Worm (Caenorhabditis elegans) whole organism, L4 larva: ENCODE results near the gene Y49F6A.12.

Source experiments
- aha-1 ChIP-seq: fragments of 150-350 bp; peaks from one replicate; lab custom pipeline; 2014; ENCODE audit warnings: missing biosample characterization, missing genetic modification characterization
- ctbp-1 ChIP-seq: fragments of 200-800 bp; sonication (Bioruptor generic); IDR thresholded peaks from 2 replicates; pipeline ENCODE4 v1.3.6; 2022; ENCODE audit warnings: missing genetic modification reagents, missing genetic modification characterization, missing compliant biosample characterization
- fos-1 ChIP-seq: fragments of 150-350 bp; optimal IDR thresholded peaks from 2 replicates; lab custom pipeline; 2014; ENCODE audit warnings: missing biosample characterization, missing genetic modification characterization
- jun-1 ChIP-seq: fragments of 150-350 bp; optimal IDR thresholded peaks from 2 replicates; lab custom pipeline; 2014; ENCODE audit warnings: missing biosample characterization, missing genetic modification reagents, missing genetic modification characterization
- lin-15B ChIP-seq: fragments of 150-350 bp; sonication (generic microtip); optimal IDR thresholded peaks from 3 replicates; lab custom pipeline; 2014; ENCODE audit warnings: missing biosample characterization, missing genetic modification characterization
- lsy-2 ChIP-seq, 2 experiments: fragments of 150-350 bp in 1 of 2; sonication (generic microtip) in 1 of 2; optimal IDR thresholded peaks; 2 replicates each; lab custom pipeline; 2014 to 2017; ENCODE audit warnings: missing biosample characterization in 2 of 2, missing genetic modification characterization in 2 of 2
- mdl-1 ChIP-seq, 2 experiments: fragments of 150-350 bp in 1 of 2; sonication (generic microtip) in 1 of 2; optimal IDR thresholded peaks; 2 replicates each; lab custom pipeline; 2014 to 2017; ENCODE audit warnings: missing biosample characterization in 2 of 2, missing genetic modification characterization in 2 of 2
- mxl-2 ChIP-seq: fragments of 200-800 bp; sonication (Bioruptor generic); conservative IDR thresholded peaks from 2 replicates; pipeline ENCODE4 v1.3.6; 2022; ENCODE audit warnings: missing genetic modification reagents, missing genetic modification characterization, missing compliant biosample characterization
- nhr-10 ChIP-seq: fragments of 150-350 bp; optimal IDR thresholded peaks from 2 replicates; lab custom pipeline; 2014; ENCODE audit warnings: missing biosample characterization, missing genetic modification characterization
- nhr-237 ChIP-seq: sonication (generic microtip); optimal IDR thresholded peaks from 2 replicates; lab custom pipeline; 2017; ENCODE audit warnings: missing biosample characterization, missing genetic modification characterization
- nhr-28 ChIP-seq: fragments of 150-350 bp; optimal IDR thresholded peaks from 2 replicates; lab custom pipeline; 2014; ENCODE audit warnings: missing biosample characterization, missing genetic modification characterization
- nhr-77 ChIP-seq: fragments of 150-350 bp; optimal IDR thresholded peaks from 2 replicates; lab custom pipeline; 2014; ENCODE audit warnings: missing biosample characterization, missing genetic modification characterization
- pqm-1 ChIP-seq: sonication (generic microtip); optimal IDR thresholded peaks from 2 replicates; lab custom pipeline; 2017; ENCODE audit warnings: missing biosample characterization, missing genetic modification characterization

ce11 chrII:3617512-3617911 is 22.1 kb downstream of the Y49F6A.12 start, which contains the start of gene F40E12.1:
- no peak for TF ChIP-seq nhr-10 (tag; lab: Kevin White, UChicago)
- no peak for TF ChIP-seq fos-1 (tag; lab: Kevin White, UChicago)
- TF ChIP-seq ctbp-1 (GFP tag; lab: Robert Waterston, UW) = no peak
- no peak for TF ChIP-seq lin-15B (tag; lab: Kevin White, UChicago)
- TF ChIP-seq nhr-237 (tag; lab: Kevin White, UChicago) = no peak
- no peak for TF ChIP-seq mdl-1 (tag; optimal IDR thresholded peaks at IDR 0.05; lab: Kevin White, UChicago)
- no peak for TF ChIP-seq nhr-77 (tag; lab: Kevin White, UChicago)
- no peak for TF ChIP-seq aha-1 (tag; lab: Kevin White, UChicago)
- TF ChIP-seq mxl-2 (GFP tag; lab: Robert Waterston, UW) = no peak
- no peak for TF ChIP-seq pqm-1 (tag; lab: Kevin White, UChicago)
- no peak for TF ChIP-seq nhr-28 (tag; lab: Kevin White, UChicago)
- no peak for TF ChIP-seq jun-1 (tag; lab: Kevin White, UChicago)
- no peak for TF ChIP-seq lsy-2 (tag; optimal IDR thresholded peaks at IDR 0.05; lab: Kevin White, UChicago)
